Worm (Caenorhabditis elegans) whole organism, L1 larva: Measurements from ENCODE around the gene srbc-68.

ENCODE experiments used
- fkh-10 ChIP-seq: sonication (generic microtip); optimal IDR thresholded peaks from 2 replicates; lab custom pipeline; 2017; ENCODE audit warnings: missing biosample characterization, missing genetic modification reagents, missing genetic modification characterization
- nhr-11 ChIP-seq: fragments of 150-350 bp; optimal IDR thresholded peaks from 2 replicates; lab custom pipeline; 2014; ENCODE audit warnings: missing biosample characterization, missing genetic modification characterization
- nhr-237 ChIP-seq: fragments of 150-350 bp; optimal IDR thresholded peaks from 2 replicates; lab custom pipeline; 2014; ENCODE audit warnings: missing biosample characterization, missing genetic modification characterization
- pqm-1 ChIP-seq: sonication (generic microtip); optimal IDR thresholded peaks from 3 replicates; lab custom pipeline; 2017; ENCODE audit warnings: missing biosample characterization, missing genetic modification characterization

- TF ChIP-seq nhr-237 (tag; lab: Kevin White, UChicago) (no peak), pqm-1 (no peak), fkh-10 (GFP tag; lab: Kevin White, UChicago) (no peak), nhr-11 (tag; lab: Kevin White, UChicago) (no peak)
These were observed 23.2 kb downstream of the srbc-68 start, which contains the start of gene irg-1 for ce11 chrV:3523262-3523661.
